Fruit fly (Drosophila melanogaster) whole organism, embryonic: Measurements from ENCODE around the gene r2d2.

ENCODE experiments used
- ATbp ChIP-seq: fragments of 200-800 bp; sonication (Bioruptor generic); optimal IDR thresholded peaks from 2 replicates; lab custom pipeline; 2017; ENCODE audit warnings: missing biosample characterization, mild to moderate bottlenecking, missing genetic modification characterization, missing genetic modification reagents
- BtbVII ChIP-seq: fragments of 200-800 bp; sonication (Bioruptor generic); optimal IDR thresholded peaks from 3 replicates; lab custom pipeline; 2017; ENCODE audit warnings: missing biosample characterization, mild to moderate bottlenecking, missing genetic modification characterization
- CG10431 ChIP-seq: fragments of 200-800 bp; sonication (Bioruptor generic); optimal IDR thresholded peaks from 3 replicates; lab custom pipeline; 2018; ENCODE audit warnings: missing biosample characterization, mild to moderate bottlenecking, missing genetic modification characterization
- CG12071 ChIP-seq: fragments of 200-800 bp; sonication (Bioruptor generic); optimal IDR thresholded peaks from 3 replicates; lab custom pipeline; 2018; ENCODE audit warnings: missing biosample characterization, mild to moderate bottlenecking, missing genetic modification characterization
- CG1233 ChIP-seq: fragments of 200-800 bp; sonication (Bioruptor generic); optimal IDR thresholded peaks from 4 replicates; lab custom pipeline; 2018; ENCODE audit warnings: missing biosample characterization, mild to moderate bottlenecking, missing genetic modification characterization
- CG13424 ChIP-seq: fragments of 200-800 bp; sonication (Bioruptor generic); optimal IDR thresholded peaks from 2 replicates; lab custom pipeline; 2019; ENCODE audit warnings: missing biosample characterization, mild to moderate bottlenecking, missing genetic modification characterization, moderate library complexity
- CG17361 ChIP-seq: fragments of 200-800 bp; sonication (Bioruptor generic); IDR thresholded peaks from 3 replicates; pipeline ENCODE4 v1.3.6; 2022; ENCODE audit warnings: missing biosample characterization, missing genetic modification characterization
- CG17802 ChIP-seq: fragments of 200-800 bp; sonication (Bioruptor generic); optimal IDR thresholded peaks from 2 replicates; lab custom pipeline; 2018; ENCODE audit warnings: missing biosample characterization, mild to moderate bottlenecking, missing genetic modification characterization, moderate library complexity
- CG18599 ChIP-seq: fragments of 200-800 bp; sonication (Bioruptor generic); optimal IDR thresholded peaks from 3 replicates; lab custom pipeline; 2017; ENCODE audit warnings: missing biosample characterization, missing genetic modification characterization, mild to moderate bottlenecking, moderate library complexity, missing genetic modification reagents
- CG2678 ChIP-seq: fragments of 200-800 bp; sonication (Bioruptor generic); optimal IDR thresholded peaks from 3 replicates; lab custom pipeline; 2019; ENCODE audit warnings: missing biosample characterization, mild to moderate bottlenecking, missing genetic modification characterization, moderate library complexity
- CG3281 ChIP-seq: fragments of 200-800 bp; sonication (Bioruptor generic); optimal IDR thresholded peaks from 3 replicates; lab custom pipeline; 2017; ENCODE audit warnings: missing biosample characterization, mild to moderate bottlenecking, missing genetic modification characterization
- CG34376 ChIP-seq: fragments of 200-800 bp; sonication (Bioruptor generic); optimal IDR thresholded peaks from 2 replicates; lab custom pipeline; 2018; ENCODE audit warnings: missing biosample characterization, mild to moderate bottlenecking, missing genetic modification characterization
- CG4328 ChIP-seq: fragments of 200-800 bp; sonication (Bioruptor generic); optimal IDR thresholded peaks from 3 replicates; lab custom pipeline; 2017; ENCODE audit warnings: missing biosample characterization, missing genetic modification reagents, missing genetic modification characterization
- CG4854 ChIP-seq: fragments of 200-800 bp; sonication (Bioruptor generic); optimal IDR thresholded peaks from 2 replicates; lab custom pipeline; 2016; ENCODE audit warnings: missing biosample characterization, missing genetic modification characterization, inconsistent platforms
- CG6791 ChIP-seq: fragments of 200-800 bp; sonication (Bioruptor generic); IDR thresholded peaks from 3 replicates; pipeline ENCODE4 v1.3.6; 2022; ENCODE audit warnings: missing biosample characterization, missing genetic modification characterization; ENCODE audit not compliant: partially characterized antibody
- CG6813 ChIP-seq: fragments of 200-800 bp; sonication (Bioruptor generic); optimal IDR thresholded peaks from 2 replicates; lab custom pipeline; 2017; ENCODE audit warnings: missing biosample characterization, missing genetic modification characterization, mild to moderate bottlenecking, moderate library complexity, missing genetic modification reagents
- CG7839 ChIP-seq: fragments of 200-800 bp; sonication (Bioruptor generic); optimal IDR thresholded peaks from 3 replicates; lab custom pipeline; 2018; ENCODE audit warnings: missing biosample characterization, mild to moderate bottlenecking, missing genetic modification characterization, moderate library complexity
- CG8290 ChIP-seq, 3 experiments: fragments of 200-800 bp; sonication (Bioruptor generic); optimal IDR thresholded peaks; 2 replicates each; lab custom pipeline; 2016 to 2019; ENCODE audit warnings: missing biosample characterization in 3 of 3, missing genetic modification characterization in 3 of 3, mild to moderate bottlenecking in 2 of 3, moderate library complexity in 1 of 3
- CG9727 ChIP-seq: fragments of 200-800 bp; sonication (Bioruptor generic); optimal IDR thresholded peaks from 3 replicates; lab custom pipeline; 2017; ENCODE audit warnings: missing biosample characterization, mild to moderate bottlenecking, missing genetic modification characterization
- CG9817 ChIP-seq: fragments of 200-800 bp; sonication (Bioruptor generic); optimal IDR thresholded peaks from 2 replicates; lab custom pipeline; 2018; ENCODE audit warnings: missing biosample characterization, mild to moderate bottlenecking, missing genetic modification characterization, moderate library complexity
- CoRest ChIP-seq: fragments of 200-800 bp; sonication (Bioruptor generic); optimal IDR thresholded peaks from 3 replicates; lab custom pipeline; 2018; ENCODE audit warnings: missing biosample characterization, mild to moderate bottlenecking, missing genetic modification characterization, moderate library complexity
- D ChIP-seq, 2 experiments: fragments of 200-800 bp in 1 of 2; fragments of >200 bp in 1 of 2; sonication (Bioruptor generic) in 1 of 2; optimal IDR thresholded peaks; 2 replicates in 1 of 2; 3 replicates in 1 of 2; lab custom pipeline; 2017; ENCODE audit warnings: mild to moderate bottlenecking in 1 of 2, missing biosample characterization in 1 of 2, missing genetic modification characterization in 1 of 2, missing genetic modification reagents in 1 of 2
- Fer3 ChIP-seq: fragments of 200-800 bp; sonication (Bioruptor generic); optimal IDR thresholded peaks from 2 replicates; lab custom pipeline; 2018; ENCODE audit warnings: missing biosample characterization, mild to moderate bottlenecking, missing genetic modification characterization, moderate library complexity
- HHEX ChIP-seq: fragments of 200-800 bp; sonication (Bioruptor generic); optimal IDR thresholded peaks from 3 replicates; lab custom pipeline; 2017; ENCODE audit warnings: missing biosample characterization, mild to moderate bottlenecking, missing genetic modification characterization, missing genetic modification reagents
- Meics ChIP-seq: fragments of 200-800 bp; sonication (Bioruptor generic); optimal IDR thresholded peaks from 2 replicates; lab custom pipeline; 2017; ENCODE audit warnings: missing biosample characterization, mild to moderate bottlenecking, missing genetic modification characterization
- Nf-YB ChIP-seq: fragments of 200-800 bp; sonication (Bioruptor generic); optimal IDR thresholded peaks from 3 replicates; lab custom pipeline; 2019; ENCODE audit warnings: missing biosample characterization, mild to moderate bottlenecking, missing genetic modification characterization, moderate library complexity
- PHDP ChIP-seq: fragments of 200-800 bp; sonication (Bioruptor generic); optimal IDR thresholded peaks from 3 replicates; lab custom pipeline; 2018; ENCODE audit warnings: missing biosample characterization, mild to moderate bottlenecking, missing genetic modification characterization, moderate library complexity
- Pdp1 ChIP-seq, 2 experiments: fragments of 200-800 bp; sonication (Bioruptor generic); optimal IDR thresholded peaks; 3 replicates each; lab custom pipeline; 2016; ENCODE audit warnings: missing biosample characterization in 2 of 2, missing genetic modification characterization in 2 of 2, mild to moderate bottlenecking in 1 of 2, moderate library complexity in 1 of 2
- Sox100B ChIP-seq: fragments of 200-800 bp; sonication (Bioruptor generic); optimal IDR thresholded peaks from 3 replicates; lab custom pipeline; 2018; ENCODE audit warnings: missing biosample characterization, mild to moderate bottlenecking, missing genetic modification characterization
- Sox102F ChIP-seq: fragments of 200-800 bp; sonication (Bioruptor generic); optimal IDR thresholded peaks from 2 replicates; lab custom pipeline; 2018; ENCODE audit warnings: missing biosample characterization, mild to moderate bottlenecking, missing genetic modification characterization, moderate library complexity
- az2 ChIP-seq: fragments of 200-800 bp; sonication (Bioruptor generic); optimal IDR thresholded peaks from 3 replicates; lab custom pipeline; 2016; ENCODE audit warnings: missing biosample characterization, missing genetic modification characterization
- bigmax ChIP-seq: fragments of 200-800 bp; sonication (Bioruptor generic); optimal IDR thresholded peaks from 2 replicates; lab custom pipeline; 2018; ENCODE audit warnings: missing biosample characterization, mild to moderate bottlenecking, missing genetic modification characterization
- ci ChIP-seq: fragments of 200-800 bp; sonication (Bioruptor generic); IDR thresholded peaks from 3 replicates; pipeline ENCODE4 v1.3.6; 2022; ENCODE audit warnings: missing biosample characterization, missing genetic modification characterization
- cwo ChIP-seq: fragments of 200-800 bp; sonication (Bioruptor generic); optimal IDR thresholded peaks from 3 replicates; lab custom pipeline; 2017; ENCODE audit warnings: missing biosample characterization, missing genetic modification characterization, mild to moderate bottlenecking, moderate library complexity, missing genetic modification reagents
- disco-r ChIP-seq: fragments of 200-800 bp; sonication (Bioruptor generic); optimal IDR thresholded peaks from 2 replicates; lab custom pipeline; 2016; ENCODE audit warnings: missing biosample characterization, missing genetic modification characterization
- dmrt99B ChIP-seq: fragments of 200-800 bp; sonication (Bioruptor generic); optimal IDR thresholded peaks from 2 replicates; lab custom pipeline; 2018; ENCODE audit warnings: missing biosample characterization, mild to moderate bottlenecking, missing genetic modification characterization, moderate library complexity
- fd96Cb ChIP-seq: fragments of 200-800 bp; sonication (Bioruptor generic); optimal IDR thresholded peaks from 2 replicates; lab custom pipeline; 2018; ENCODE audit warnings: missing biosample characterization, mild to moderate bottlenecking, missing genetic modification characterization, moderate library complexity
- gem ChIP-seq: fragments of 200-800 bp; sonication (Bioruptor generic); optimal IDR thresholded peaks from 2 replicates; lab custom pipeline; 2019; ENCODE audit warnings: missing biosample characterization, mild to moderate bottlenecking, missing genetic modification characterization, moderate library complexity
- kah ChIP-seq: fragments of 200-800 bp; sonication (Bioruptor generic); optimal IDR thresholded peaks from 2 replicates; lab custom pipeline; 2018; ENCODE audit warnings: missing biosample characterization, mild to moderate bottlenecking, missing genetic modification characterization
- pita ChIP-seq: fragments of 200-800 bp; sonication (Bioruptor generic); optimal IDR thresholded peaks from 2 replicates; lab custom pipeline; 2017; ENCODE audit warnings: missing biosample characterization, mild to moderate bottlenecking, missing genetic modification characterization
- ranshi ChIP-seq: fragments of 200-800 bp; sonication (Bioruptor generic); IDR thresholded peaks from 2 replicates; pipeline ENCODE4 v1.3.6; 2022; ENCODE audit warnings: missing biosample characterization, missing genetic modification characterization
- scrt ChIP-seq: fragments of 200-800 bp; sonication (Bioruptor generic); optimal IDR thresholded peaks from 2 replicates; lab custom pipeline; 2018; ENCODE audit warnings: missing biosample characterization, mild to moderate bottlenecking, missing genetic modification characterization, moderate library complexity
- sens ChIP-seq: fragments of 200-800 bp; sonication (Bioruptor generic); peaks from one replicate; lab custom pipeline; 2016; ENCODE audit warnings: missing biosample characterization, missing genetic modification characterization
- stc ChIP-seq: fragments of 200-800 bp; sonication (Bioruptor generic); IDR thresholded peaks from 2 replicates; pipeline ENCODE4 v1.3.6; 2022; ENCODE audit warnings: missing biosample characterization, missing genetic modification characterization
- tap ChIP-seq: fragments of 200-800 bp; optimal IDR thresholded peaks from 3 replicates; lab custom pipeline; 2019; ENCODE audit warnings: missing biosample characterization, mild to moderate bottlenecking, missing genetic modification characterization, moderate library complexity
- unpg ChIP-seq: fragments of 200-800 bp; sonication (Bioruptor generic); optimal IDR thresholded peaks from 3 replicates; lab custom pipeline; 2018; ENCODE audit warnings: missing biosample characterization, mild to moderate bottlenecking, missing genetic modification characterization, moderate library complexity

r2d2 gene

dm6 chr2L:7777979-7778692 lies 21.8 kb upstream of the r2d2 start, which contains the start of gene CG7179 (continued):
- TF ChIP-seq BtbVII: peak; percentile 40
- peak in 1 of 2 experiments; percentile 62 for TF ChIP-seq Pdp1 (GFP tag; optimal IDR thresholded peaks at IDR 0.05; lab: Kevin White, UChicago)
- peak; percentile 21 for TF ChIP-seq CoRest (tag; lab: Kevin White, UChicago)
- TF ChIP-seq CG13424: no peak
- no peak for TF ChIP-seq CG6791 (GFP tag; lab: Robert Waterston, UW)
- TF ChIP-seq CG34376 (GFP tag; lab: Kevin White, UChicago): peak; percentile 5
- no peak for TF ChIP-seq CG17361 (GFP tag; lab: Robert Waterston, UW)
- no peak for TF ChIP-seq bigmax (GFP tag; lab: Kevin White, UChicago)
- TF ChIP-seq CG2678: peak; percentile 72
- TF ChIP-seq Nf-YB (GFP tag; lab: Kevin White, UChicago): no peak
- peak; percentile 51 for TF ChIP-seq Meics (GFP tag; lab: Kevin White, UChicago)
- TF ChIP-seq stc (GFP tag; lab: Robert Waterston, UW): 0 out of 2 replicates have a peak, but pooled peaks have one; percentile 12
- TF ChIP-seq CG4328 (GFP tag; lab: Kevin White, UChicago): peak; percentile 1
- TF ChIP-seq Sox102F (GFP tag; lab: Kevin White, UChicago): peak; percentile 0
- peak; percentile 25 for TF ChIP-seq PHDP (tag; lab: Kevin White, UChicago)
- TF ChIP-seq Sox100B: peak; percentile 5
- TF ChIP-seq CG4854 (GFP tag; lab: Kevin White, UChicago): no peak
- TF ChIP-seq sens (GFP tag; lab: Kevin White, UChicago): peak; percentile 83
- TF ChIP-seq CG17802: no peak
- TF ChIP-seq Fer3 (tag; lab: Kevin White, UChicago): peak; percentile 57
- TF ChIP-seq gem (tag; lab: Kevin White, UChicago): peak; percentile 27
- TF ChIP-seq az2 (GFP tag; lab: Kevin White, UChicago): no peak
- peak; percentile 35 for TF ChIP-seq scrt (GFP tag; lab: Kevin White, UChicago)
- TF ChIP-seq CG8290 (GFP tag; optimal IDR thresholded peaks at IDR 0.05; lab: Kevin White, UChicago): no peak
- peak in 1 of 2 experiments; percentile 41 for TF ChIP-seq CG8290 (tag; optimal IDR thresholded peaks at IDR 0.05; lab: Kevin White, UChicago)
- TF ChIP-seq fd96Cb (tag; lab: Kevin White, UChicago): no peak
- TF ChIP-seq CG9727: no peak
- 0 out of 3 replicates have a peak, but pooled peaks have one; percentile 11 for TF ChIP-seq ci (GFP tag; lab: Robert Waterston, UW)
- no peak for TF ChIP-seq tap (tag; lab: Kevin White, UChicago)
- no peak for TF ChIP-seq CG10431 (GFP tag; lab: Kevin White, UChicago)
- TF ChIP-seq HHEX (GFP tag; lab: Kevin White, UChicago): peak; percentile 38
- TF ChIP-seq CG3281 (GFP tag; lab: Kevin White, UChicago): peak; percentile 57
- peak; percentile 21 for TF ChIP-seq CG6813 (GFP tag; lab: Kevin White, UChicago)
- TF ChIP-seq cwo (GFP tag; lab: Kevin White, UChicago): peak; percentile 3
- peak; percentile 38 for TF ChIP-seq CG18599 (GFP tag; lab: Kevin White, UChicago)
- no peak for TF ChIP-seq ranshi
- TF ChIP-seq D (optimal IDR thresholded peaks at IDR 0.05; lab: Kevin White, UChicago): no peak
- no peak for TF ChIP-seq D (GFP tag; optimal IDR thresholded peaks at IDR 0.05; lab: Kevin White, UChicago)
- TF ChIP-seq pita (GFP tag; lab: Kevin White, UChicago): no peak
- no peak for TF ChIP-seq disco-r (GFP tag; lab: Kevin White, UChicago)
- peak; percentile 32 for TF ChIP-seq unpg (GFP tag; lab: Kevin White, UChicago)
- peak; percentile 14 for TF ChIP-seq CG1233 (GFP tag; lab: Kevin White, UChicago)
- peak; percentile 6 for TF ChIP-seq CG9817
- TF ChIP-seq ATbp (GFP tag; lab: Kevin White, UChicago): peak; percentile 38
- TF ChIP-seq CG12071 (GFP tag; lab: Kevin White, UChicago): peak; percentile 26
- peak; percentile 25 for TF ChIP-seq CG7839
- TF ChIP-seq kah (GFP tag; lab: Kevin White, UChicago): no peak
- peak; percentile 32 for TF ChIP-seq dmrt99B
